Worm (Caenorhabditis elegans) whole organism, young adult: ENCODE data around the gene C14A4.6.

Experiments used
- B0019.2 ChIP-seq: fragments of 200-800 bp; sonication (Bioruptor generic); conservative IDR thresholded peaks from 2 replicates; pipeline ENCODE4 v1.3.6; 2022; ENCODE audit warnings: missing genetic modification reagents, missing genetic modification characterization, missing compliant biosample characterization
- B0261.1 ChIP-seq: sonication (generic microtip); optimal IDR thresholded peaks from 2 replicates; lab custom pipeline; 2016; ENCODE audit warnings: mild to moderate bottlenecking, missing genetic modification characterization, moderate library complexity, missing compliant biosample characterization
- F23B12.7 ChIP-seq: sonication (generic microtip); optimal IDR thresholded peaks from 2 replicates; lab custom pipeline; 2017; ENCODE audit warnings: missing genetic modification characterization, mild to moderate bottlenecking, missing compliant biosample characterization, antibody characterized with exemption, moderate library complexity; ENCODE audit not compliant: insufficient read depth
- cebp-2 ChIP-seq: fragments of 200-800 bp; sonication (Bioruptor generic); IDR thresholded peaks from 2 replicates; pipeline ENCODE4 v1.3.6; 2022; ENCODE audit warnings: missing genetic modification characterization, missing compliant biosample characterization
- lsy-27 ChIP-seq: sonication (generic microtip); optimal IDR thresholded peaks from 2 replicates; lab custom pipeline; 2017; ENCODE audit warnings: missing genetic modification characterization, mild to moderate bottlenecking, missing compliant biosample characterization, antibody characterized with exemption, missing genotype, borderline replicate concordance; ENCODE audit not compliant: insufficient read depth
- madf-3 ChIP-seq: fragments of 200-800 bp; sonication (Bioruptor generic); IDR thresholded peaks from 2 replicates; pipeline ENCODE4 v1.3.6; 2022; ENCODE audit warnings: missing genetic modification reagents, missing genetic modification characterization, missing compliant biosample characterization
- mel-28 ChIP-seq: sonication (generic microtip); optimal IDR thresholded peaks from 2 replicates; lab custom pipeline; 2016; ENCODE audit warnings: borderline replicate concordance, mild to moderate bottlenecking, missing genetic modification characterization, missing compliant biosample characterization
- pha-4 ChIP-seq: fragments of 150-350 bp; sonication (generic microtip); optimal IDR thresholded peaks from 2 replicates; lab custom pipeline; 2014; ENCODE audit warnings: missing biosample characterization, missing genetic modification reagents, missing genetic modification characterization
- rpc-1 ChIP-seq, 2 experiments: fragments of 150-350 bp in 1 of 2; sonication (generic microtip) in 1 of 2; optimal IDR thresholded peaks; 2 replicates each; lab custom pipeline; 2014 to 2018; ENCODE audit warnings: missing biosample characterization in 1 of 2, missing genetic modification characterization in 1 of 2, missing genetic modification reagents in 1 of 2, missing genotype in 1 of 2
- snpc-3.4 ChIP-seq: sonication (generic microtip); optimal IDR thresholded peaks from 2 replicates; lab custom pipeline; 2017; ENCODE audit warnings: missing genetic modification characterization, mild to moderate bottlenecking, missing compliant biosample characterization, antibody characterized with exemption, moderate library complexity, missing genotype, missing genetic modification reagents
- snpc-4 ChIP-seq, 5 experiments: fragments of 150-350 bp in 1 of 5; sonication (generic microtip) in 4 of 5; optimal IDR thresholded peaks; 2 replicates each; lab custom pipeline; 2014 to 2018; ENCODE audit warnings: missing genetic modification characterization in 5 of 5, missing biosample characterization in 3 of 5, antibody characterized with exemption in 2 of 5, mild to moderate bottlenecking in 2 of 5, missing compliant biosample characterization in 2 of 5, missing genotype in 2 of 5, moderate library complexity in 2 of 5, missing genetic modification reagents in 1 of 5
- unc-62 ChIP-seq: fragments of 150-350 bp; optimal IDR thresholded peaks from 2 replicates; lab custom pipeline; 2014; ENCODE audit warnings: missing biosample characterization, missing genetic modification reagents, missing genetic modification characterization

DNA sequence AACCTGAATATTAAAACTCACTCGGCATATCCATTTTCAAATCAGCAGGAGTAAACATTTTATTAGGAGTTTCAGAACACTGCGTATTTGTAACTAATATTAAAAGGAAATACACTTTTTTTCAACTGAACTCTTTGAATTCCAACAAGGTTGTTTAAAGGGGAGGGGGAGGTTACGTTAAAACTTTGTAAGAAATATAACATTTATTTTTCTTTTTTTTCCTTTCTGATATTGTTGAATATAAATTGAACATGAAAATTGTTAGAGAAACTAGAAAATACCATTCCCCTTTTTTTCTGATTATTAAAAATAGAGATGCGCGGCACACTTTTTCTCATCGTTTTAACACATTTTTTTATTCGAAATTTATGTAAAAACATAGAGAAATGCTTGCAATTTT lies 3.5 kb upstream of the C14A4.6 start, which contains the start of gene C14A4.8:
- TF ChIP-seq madf-3 (GFP tag; lab: Robert Waterston, UW) (no peak), mel-28 (tag; lab: Kevin White, UChicago) (no peak), pha-4 (tag; lab: Kevin White, UChicago) (no peak), B0261.1 (tag; lab: Kevin White, UChicago) (no peak), snpc-4 (GFP tag; optimal IDR thresholded peaks at IDR 0.05; lab: Kevin White, UChicago) (no peak), snpc-4 (tag; optimal IDR thresholded peaks at IDR 0.05; lab: Kevin White, UChicago) (no peak), cebp-2 (GFP tag; lab: Robert Waterston, UW) (no peak), F23B12.7 (tag; lab: Kevin White, UChicago) (no peak), rpc-1 (optimal IDR thresholded peaks at IDR 0.05; lab: Kevin White, UChicago) (no peak), rpc-1 (tag; optimal IDR thresholded peaks at IDR 0.05; lab: Kevin White, UChicago) (no peak), lsy-27 (no peak), B0019.2 (no peak), snpc-3.4 (tag; lab: Kevin White, UChicago) (no peak), unc-62 (no peak)
